Worm (Caenorhabditis elegans) whole organism, young adult: ENCODE measurements around the gene nmt-1.

Source experiments
- B0019.2 ChIP-seq: fragments of 200-800 bp; sonication (Bioruptor generic); conservative IDR thresholded peaks from 2 replicates; pipeline ENCODE4 v1.3.6; 2022; ENCODE audit warnings: missing genetic modification reagents, missing genetic modification characterization, missing compliant biosample characterization
- B0336.3 ChIP-seq: fragments of 200-800 bp; sonication (Bioruptor generic); IDR thresholded peaks from 2 replicates; pipeline ENCODE4 v1.3.6; 2022; ENCODE audit warnings: missing genetic modification characterization, missing compliant biosample characterization
- F33H1.4 ChIP-seq: fragments of 200-800 bp; sonication (Bioruptor generic); IDR thresholded peaks from 2 replicates; pipeline ENCODE4 v1.3.6; 2022; ENCODE audit warnings: missing genetic modification reagents, missing genetic modification characterization, missing compliant biosample characterization
- F55B11.4 ChIP-seq: sonication (generic microtip); optimal IDR thresholded peaks from 2 replicates; lab custom pipeline; 2016; ENCODE audit warnings: missing compliant biosample characterization, missing genetic modification characterization, borderline replicate concordance; ENCODE audit not compliant: insufficient read depth
- F57C9.4 ChIP-seq: sonication (generic microtip); optimal IDR thresholded peaks from 2 replicates; lab custom pipeline; 2017; ENCODE audit warnings: mild to moderate bottlenecking, missing genetic modification characterization, missing compliant biosample characterization
- T07F8.4 ChIP-seq: sonication (generic microtip); optimal IDR thresholded peaks from 2 replicates; lab custom pipeline; 2016; ENCODE audit warnings: mild to moderate bottlenecking, missing genetic modification characterization, moderate library complexity, missing compliant biosample characterization
- Y53F4B.3 ChIP-seq: fragments of 200-800 bp; sonication (Bioruptor generic); IDR thresholded peaks from 2 replicates; pipeline ENCODE4 v1.3.6; 2022; ENCODE audit warnings: missing genetic modification reagents, missing genetic modification characterization, missing compliant biosample characterization
- Y53G8AR.9 ChIP-seq: fragments of 200-800 bp; sonication (Bioruptor generic); conservative IDR thresholded peaks from 2 replicates; pipeline ENCODE4 v1.3.6; 2022; ENCODE audit warnings: missing genetic modification reagents, missing genetic modification characterization, missing compliant biosample characterization
- Y79H2A.3 ChIP-seq: fragments of 200-800 bp; sonication (Bioruptor generic); conservative IDR thresholded peaks from 2 replicates; pipeline ENCODE4 v1.3.6; 2022; ENCODE audit warnings: missing genetic modification reagents, missing genetic modification characterization, missing compliant biosample characterization
- ZK185.1 ChIP-seq: sonication (generic microtip); optimal IDR thresholded peaks from 2 replicates; lab custom pipeline; 2016; ENCODE audit warnings: mild to moderate bottlenecking, missing genetic modification characterization, missing compliant biosample characterization; ENCODE audit not compliant: poor library complexity, severe bottlenecking
- ama-1 ChIP-seq, 3 experiments: fragments of 150-350 bp in 1 of 3; sonication (generic microtip) in 2 of 3; optimal IDR thresholded peaks; 2 replicates each; lab custom pipeline; 2014 to 2018; ENCODE audit warnings: missing biosample characterization in 2 of 3, missing genetic modification characterization in 2 of 3, missing genetic modification reagents in 2 of 3
- aptf-2 ChIP-seq: fragments of 200-800 bp; sonication (Bioruptor generic); conservative IDR thresholded peaks from 2 replicates; pipeline ENCODE4 v1.3.6; 2022; ENCODE audit warnings: missing genetic modification reagents, missing genetic modification characterization, missing compliant biosample characterization
- aptf-3 ChIP-seq: fragments of 200-800 bp; sonication (Bioruptor generic); IDR thresholded peaks from 2 replicates; pipeline ENCODE4 v1.3.6; 2022; ENCODE audit warnings: missing genetic modification characterization, missing compliant biosample characterization
- atf-7 ChIP-seq: sonication (generic microtip); optimal IDR thresholded peaks from 2 replicates; lab custom pipeline; 2017; ENCODE audit warnings: mild to moderate bottlenecking, missing genetic modification characterization, missing compliant biosample characterization
- attf-5 ChIP-seq: fragments of 200-800 bp; sonication (Bioruptor generic); optimal IDR thresholded peaks from 2 replicates; lab custom pipeline; 2018; ENCODE audit warnings: mild to moderate bottlenecking, missing genetic modification characterization, missing compliant biosample characterization
- ceh-27 ChIP-seq: fragments of 200-800 bp; sonication (Bioruptor generic); optimal IDR thresholded peaks from 2 replicates; lab custom pipeline; 2018; ENCODE audit warnings: mild to moderate bottlenecking, missing genetic modification characterization, moderate library complexity, missing compliant biosample characterization
- ceh-58 ChIP-seq: fragments of 200-800 bp; sonication (Bioruptor generic); IDR thresholded peaks from 2 replicates; pipeline ENCODE4 v1.3.6; 2022; ENCODE audit warnings: missing genetic modification characterization, missing compliant biosample characterization
- ceh-79 ChIP-seq: sonication (generic microtip); optimal IDR thresholded peaks from 2 replicates; lab custom pipeline; 2017; ENCODE audit warnings: mild to moderate bottlenecking, missing genetic modification characterization, missing compliant biosample characterization
- ceh-91 ChIP-seq: fragments of 200-800 bp; sonication (Bioruptor generic); IDR thresholded peaks from 2 replicates; pipeline ENCODE4 v1.3.6; 2022; ENCODE audit warnings: missing genetic modification reagents, missing genetic modification characterization, missing compliant biosample characterization
- die-1 ChIP-seq: sonication (generic microtip); optimal IDR thresholded peaks from 2 replicates; lab custom pipeline; 2016; ENCODE audit warnings: missing genotype, mild to moderate bottlenecking, missing genetic modification characterization, missing compliant biosample characterization
- dox-1 ChIP-seq: fragments of 200-800 bp; sonication (Bioruptor generic); IDR thresholded peaks from 2 replicates; pipeline ENCODE4 v1.3.6; 2022; ENCODE audit warnings: missing genetic modification reagents, missing genetic modification characterization, missing compliant biosample characterization
- dpff-1 ChIP-seq: sonication (generic microtip); optimal IDR thresholded peaks from 2 replicates; lab custom pipeline; 2017; ENCODE audit warnings: mild to moderate bottlenecking, missing genetic modification characterization, missing compliant biosample characterization
- egl-44 ChIP-seq: fragments of 200-800 bp; sonication (Bioruptor generic); IDR thresholded peaks from 2 replicates; pipeline ENCODE4 v1.3.6; 2022; ENCODE audit warnings: missing genetic modification reagents, missing genetic modification characterization, missing compliant biosample characterization
- gei-17 ChIP-seq: fragments of 200-800 bp; sonication (Bioruptor generic); optimal IDR thresholded peaks from 2 replicates; lab custom pipeline; 2018; ENCODE audit warnings: mild to moderate bottlenecking, missing genetic modification characterization, missing compliant biosample characterization
- hlh-12 ChIP-seq: sonication (generic microtip); optimal IDR thresholded peaks from 2 replicates; lab custom pipeline; 2016; ENCODE audit warnings: missing genetic modification characterization, missing compliant biosample characterization
- hlh-26 ChIP-seq: fragments of 200-800 bp; sonication (Bioruptor generic); conservative IDR thresholded peaks from 2 replicates; pipeline ENCODE4 v1.3.6; 2022; ENCODE audit warnings: missing genetic modification reagents, missing genetic modification characterization, missing compliant biosample characterization
- hrde-1 ChIP-seq: sonication (generic microtip); optimal IDR thresholded peaks from 2 replicates; lab custom pipeline; 2016; ENCODE audit warnings: missing genetic modification characterization, mild to moderate bottlenecking, missing compliant biosample characterization, moderate library complexity, missing genotype, missing genetic modification reagents, borderline replicate concordance
- let-607 ChIP-seq, 2 experiments: fragments of 200-800 bp in 1 of 2; sonication (Bioruptor generic) in 1 of 2; sonication (generic microtip) in 1 of 2; optimal IDR thresholded peaks; 2 replicates each; lab custom pipeline; 2016 to 2018; ENCODE audit warnings: mild to moderate bottlenecking in 2 of 2, missing compliant biosample characterization in 2 of 2, missing genetic modification characterization in 2 of 2, moderate library complexity in 2 of 2, missing genotype in 1 of 2
- lin-54 ChIP-seq: fragments of 200-800 bp; sonication (Bioruptor generic); optimal IDR thresholded peaks from 2 replicates; lab custom pipeline; 2018; ENCODE audit warnings: mild to moderate bottlenecking, missing genetic modification characterization, missing compliant biosample characterization
- lir-1 ChIP-seq: fragments of 200-800 bp; sonication (Bioruptor generic); conservative IDR thresholded peaks from 2 replicates; pipeline ENCODE4 v1.3.6; 2022; ENCODE audit warnings: missing genetic modification reagents, missing genetic modification characterization, missing compliant biosample characterization
- lsy-27 ChIP-seq: sonication (generic microtip); optimal IDR thresholded peaks from 2 replicates; lab custom pipeline; 2017; ENCODE audit warnings: missing genetic modification characterization, mild to moderate bottlenecking, missing compliant biosample characterization, antibody characterized with exemption, missing genotype, borderline replicate concordance; ENCODE audit not compliant: insufficient read depth
- madf-3 ChIP-seq: fragments of 200-800 bp; sonication (Bioruptor generic); IDR thresholded peaks from 2 replicates; pipeline ENCODE4 v1.3.6; 2022; ENCODE audit warnings: missing genetic modification reagents, missing genetic modification characterization, missing compliant biosample characterization
- mxl-1 ChIP-seq: sonication (generic microtip); optimal IDR thresholded peaks from 2 replicates; lab custom pipeline; 2016; ENCODE audit warnings: missing genetic modification characterization, missing compliant biosample characterization
- nhr-179 ChIP-seq: sonication (generic microtip); optimal IDR thresholded peaks from 2 replicates; lab custom pipeline; 2016; ENCODE audit warnings: mild to moderate bottlenecking, missing genetic modification characterization, missing compliant biosample characterization
- nhr-80 ChIP-seq: sonication (generic microtip); optimal IDR thresholded peaks from 2 replicates; lab custom pipeline; 2016; ENCODE audit warnings: missing genetic modification characterization, missing compliant biosample characterization
- nhr-90 ChIP-seq: sonication (generic microtip); optimal IDR thresholded peaks from 2 replicates; lab custom pipeline; 2016; ENCODE audit warnings: missing genotype, mild to moderate bottlenecking, missing genetic modification characterization, missing compliant biosample characterization
- repo-1 ChIP-seq: sonication (generic microtip); optimal IDR thresholded peaks from 2 replicates; lab custom pipeline; 2017; ENCODE audit warnings: mild to moderate bottlenecking, missing genetic modification characterization, missing compliant biosample characterization
- sea-2 ChIP-seq: fragments of 200-800 bp; sonication (Bioruptor generic); IDR thresholded peaks from 2 replicates; pipeline ENCODE4 v1.3.6; 2022; ENCODE audit warnings: missing genetic modification characterization, missing compliant biosample characterization
- snpc-1.1 ChIP-seq: sonication (generic microtip); optimal IDR thresholded peaks from 2 replicates; lab custom pipeline; 2017; ENCODE audit warnings: missing genetic modification characterization, mild to moderate bottlenecking, missing compliant biosample characterization, antibody characterized with exemption, moderate library complexity, missing genotype, missing genetic modification reagents; ENCODE audit not compliant: insufficient read depth
- somi-1 ChIP-seq: fragments of 200-800 bp; sonication (Bioruptor generic); optimal IDR thresholded peaks from 2 replicates; lab custom pipeline; 2018; ENCODE audit warnings: mild to moderate bottlenecking, missing genetic modification characterization, missing compliant biosample characterization
- sptf-2 ChIP-seq: fragments of 200-800 bp; sonication (Bioruptor generic); optimal IDR thresholded peaks from 2 replicates; lab custom pipeline; 2018; ENCODE audit warnings: mild to moderate bottlenecking, missing genetic modification characterization, missing compliant biosample characterization
- tlf-1 ChIP-seq: fragments of 200-800 bp; sonication (Bioruptor generic); optimal IDR thresholded peaks from 2 replicates; lab custom pipeline; 2018; ENCODE audit warnings: mild to moderate bottlenecking, missing genetic modification characterization, missing compliant biosample characterization
- unc-130 ChIP-seq: sonication (generic microtip); optimal IDR thresholded peaks from 2 replicates; lab custom pipeline; 2016; ENCODE audit warnings: missing genetic modification reagents, missing genetic modification characterization, missing compliant biosample characterization
- unc-62 ChIP-seq: fragments of 150-350 bp; optimal IDR thresholded peaks from 2 replicates; lab custom pipeline; 2014; ENCODE audit warnings: missing biosample characterization, missing genetic modification reagents, missing genetic modification characterization
- zfh-2 ChIP-seq: fragments of 200-800 bp; sonication (Bioruptor generic); conservative IDR thresholded peaks from 2 replicates; pipeline ENCODE4 v1.3.6; 2022; ENCODE audit warnings: missing genetic modification reagents, missing genetic modification characterization, missing compliant biosample characterization
- ztf-25 ChIP-seq: fragments of 200-800 bp; sonication (Bioruptor generic); IDR thresholded peaks from 2 replicates; pipeline ENCODE4 v1.3.6; 2022; ENCODE audit warnings: missing genetic modification reagents, missing genetic modification characterization, missing compliant biosample characterization

nmt-1 gene

DNA sequence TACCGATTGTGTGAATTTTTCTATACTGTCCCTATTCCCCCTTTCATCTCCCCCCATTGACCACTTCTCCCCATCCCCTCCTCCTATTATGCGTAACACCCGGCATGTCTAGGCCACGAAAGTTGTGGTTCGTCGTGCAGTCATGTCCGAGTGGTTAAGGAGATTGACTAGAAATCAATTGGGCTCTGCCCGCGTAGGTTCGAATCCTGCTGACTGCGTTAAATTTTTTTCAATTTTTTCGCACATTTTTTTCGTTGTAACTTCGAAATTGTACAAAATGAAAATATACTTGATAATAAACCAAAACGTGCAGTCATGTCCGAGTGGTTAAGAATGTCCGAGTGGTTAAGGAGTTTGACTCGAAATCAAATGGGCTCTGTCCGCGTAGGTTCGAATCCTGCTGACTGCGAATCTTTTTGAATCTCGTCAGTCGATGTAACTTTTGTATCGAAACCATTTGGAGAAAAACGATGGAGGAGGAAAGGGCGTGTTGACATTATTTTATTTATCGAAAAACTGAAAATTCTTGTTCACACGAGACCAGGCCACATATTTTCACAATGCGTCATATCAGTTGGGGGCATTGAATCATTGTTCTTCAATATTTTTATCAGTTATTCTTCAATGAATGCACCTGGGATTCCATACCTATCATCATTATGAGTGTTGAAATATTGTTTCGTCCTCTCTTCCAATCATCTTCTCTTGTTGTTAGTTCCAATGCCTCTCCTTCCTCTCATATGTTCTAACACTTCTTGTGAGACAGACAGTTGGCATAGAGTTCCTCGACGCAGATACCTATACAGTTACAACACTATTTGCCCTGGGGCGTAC is 42.7 kb upstream of the nmt-1 start, which contains the start of gene nfm-1 (continued):
- TF ChIP-seq ceh-79 (tag; lab: Kevin White, UChicago) (no peak), mxl-1 (tag; lab: Kevin White, UChicago) (peak; percentile 85), gei-17 (GFP tag; lab: Kevin White, UChicago) (peak; percentile 44), Y53G8AR.9 (peak; percentile 68), Y53F4B.3 (GFP tag; lab: Robert Waterston, UW) (no peak), ama-1 (optimal IDR thresholded peaks at IDR 0.05; lab: Kevin White, UChicago) (no peak), ama-1 (GFP tag; optimal IDR thresholded peaks at IDR 0.05; lab: Kevin White, UChicago) (peak; percentile 10 to 43), ztf-25 (GFP tag; lab: Robert Waterston, UW) (no peak), unc-130 (GFP tag; lab: Kevin White, UChicago) (peak; percentile 54), die-1 (peak; percentile 86), sea-2 (GFP tag; lab: Robert Waterston, UW) (no peak), repo-1 (tag; lab: Kevin White, UChicago) (peak; percentile 84), Y79H2A.3 (GFP tag; lab: Robert Waterston, UW) (no peak), ceh-27 (GFP tag; lab: Kevin White, UChicago) (peak; percentile 9), lin-54 (GFP tag; lab: Kevin White, UChicago) (peak; percentile 67), B0019.2 (GFP tag; lab: Robert Waterston, UW) (no peak; the same call in 1 of the 2 replicates), zfh-2 (GFP tag; lab: Robert Waterston, UW) (no peak), hlh-26 (GFP tag; lab: Robert Waterston, UW) (no peak), B0336.3 (GFP tag; lab: Robert Waterston, UW) (peak; percentile 79), egl-44 (GFP tag; lab: Robert Waterston, UW) (peak; percentile 78), lir-1 (GFP tag; lab: Robert Waterston, UW) (peak; percentile 50; the same call in 1 of the 2 replicates), dox-1 (peak; percentile 71), T07F8.4 (tag; lab: Kevin White, UChicago) (peak; percentile 57), tlf-1 (peak; percentile 8), ceh-58 (GFP tag; lab: Robert Waterston, UW) (no peak), aptf-3 (GFP tag; lab: Robert Waterston, UW) (0 out of 2 replicates have a peak, but pooled peaks have one; percentile 73), nhr-80 (peak; percentile 99), F57C9.4 (no peak), sptf-2 (GFP tag; lab: Kevin White, UChicago) (no peak), hrde-1 (tag; lab: Kevin White, UChicago) (peak; percentile 41), madf-3 (GFP tag; lab: Robert Waterston, UW) (0 out of 2 replicates have a peak, but pooled peaks have one; percentile 66), aptf-2 (GFP tag; lab: Robert Waterston, UW) (no peak), nhr-90 (tag; lab: Kevin White, UChicago) (peak; percentile 78), atf-7 (tag; lab: Kevin White, UChicago) (peak; percentile 70), nhr-179 (tag; lab: Kevin White, UChicago) (no peak), attf-5 (GFP tag; lab: Kevin White, UChicago) (peak; percentile 56), ZK185.1 (tag; lab: Kevin White, UChicago) (peak; percentile 80), ceh-91 (GFP tag; lab: Robert Waterston, UW) (peak; percentile 39; the same call in 1 of the 2 replicates), unc-62 (no peak), hlh-12 (tag; lab: Kevin White, UChicago) (no peak), let-607 (tag; optimal IDR thresholded peaks at IDR 0.05; lab: Kevin White, UChicago) (peak; percentile 48 to 68), dpff-1 (tag; lab: Kevin White, UChicago) (peak; percentile 42), snpc-1.1 (tag; lab: Kevin White, UChicago) (peak; percentile 57), F55B11.4 (tag; lab: Kevin White, UChicago) (no peak), F33H1.4 (GFP tag; lab: Robert Waterston, UW) (peak; percentile 44), lsy-27 (tag; lab: Kevin White, UChicago) (peak; percentile 37), somi-1 (GFP tag; lab: Kevin White, UChicago) (peak; percentile 71)
